Worm (Caenorhabditis elegans) whole organism, L1 larva: Measurements from ENCODE around the gene him-4.

ENCODE experiments used
- C34B4.2 ChIP-seq: sonication (generic microtip); optimal IDR thresholded peaks from 2 replicates; lab custom pipeline; 2017; ENCODE audit warnings: mild to moderate bottlenecking, missing genetic modification characterization, missing compliant biosample characterization
- blmp-1 ChIP-seq: fragments of 150-350 bp; optimal IDR thresholded peaks from 2 replicates; lab custom pipeline; 2014; ENCODE audit warnings: missing biosample characterization, missing genetic modification characterization
- ceh-63 ChIP-seq: fragments of 200-800 bp; sonication (Bioruptor generic); optimal IDR thresholded peaks from 2 replicates; lab custom pipeline; 2018; ENCODE audit warnings: mild to moderate bottlenecking, missing genetic modification characterization, missing compliant biosample characterization
- ceh-82 ChIP-seq, 3 experiments: fragments of 150-350 bp in 1 of 3; sonication (generic microtip) in 2 of 3; optimal IDR thresholded peaks; 2 replicates each; lab custom pipeline; 2014 to 2017; ENCODE audit warnings: missing biosample characterization in 3 of 3, missing genetic modification characterization in 3 of 3
- ceh-88 ChIP-seq: fragments of 200-800 bp; sonication (Bioruptor generic); IDR thresholded peaks from 2 replicates; pipeline ENCODE4 v1.3.6; 2022; ENCODE audit warnings: missing genetic modification characterization, missing compliant biosample characterization
- egl-13 ChIP-seq: sonication (generic microtip); optimal IDR thresholded peaks from 2 replicates; lab custom pipeline; 2016; ENCODE audit warnings: missing genotype, missing genetic modification reagents, missing genetic modification characterization, missing compliant biosample characterization
- fkh-10 ChIP-seq: sonication (generic microtip); optimal IDR thresholded peaks from 2 replicates; lab custom pipeline; 2017; ENCODE audit warnings: missing biosample characterization, missing genetic modification reagents, missing genetic modification characterization
- fos-1 ChIP-seq: fragments of 150-350 bp; optimal IDR thresholded peaks from 2 replicates; lab custom pipeline; 2014; ENCODE audit warnings: missing biosample characterization, missing genetic modification characterization
- irx-1 ChIP-seq: sonication (generic microtip); optimal IDR thresholded peaks from 2 replicates; lab custom pipeline; 2016; ENCODE audit warnings: missing genetic modification characterization, missing compliant biosample characterization
- lin-14 ChIP-seq: fragments of 200-800 bp; sonication (Bioruptor generic); optimal IDR thresholded peaks from 2 replicates; lab custom pipeline; 2018; ENCODE audit warnings: mild to moderate bottlenecking, missing genetic modification characterization, moderate library complexity, missing compliant biosample characterization
- lin-15B ChIP-seq: fragments of 150-350 bp; sonication (generic microtip); optimal IDR thresholded peaks from 3 replicates; lab custom pipeline; 2014; ENCODE audit warnings: missing biosample characterization, missing genetic modification characterization
- lsy-2 ChIP-seq, 2 experiments: fragments of 150-350 bp; optimal IDR thresholded peaks; 2 replicates each; lab custom pipeline; 2014; ENCODE audit warnings: missing biosample characterization in 2 of 2, missing genetic modification characterization in 2 of 2
- mdl-1 ChIP-seq, 2 experiments: fragments of 150-350 bp; optimal IDR thresholded peaks; 2 replicates each; lab custom pipeline; 2014 to 2017; ENCODE audit warnings: missing biosample characterization in 2 of 2, missing genetic modification characterization in 2 of 2, inconsistent platforms in 1 of 2
- nhr-11 ChIP-seq: fragments of 150-350 bp; optimal IDR thresholded peaks from 2 replicates; lab custom pipeline; 2014; ENCODE audit warnings: missing biosample characterization, missing genetic modification characterization
- nhr-19 ChIP-seq: fragments of 200-800 bp; sonication (Bioruptor generic); conservative IDR thresholded peaks from 2 replicates; pipeline ENCODE4 v1.3.6; 2022; ENCODE audit warnings: missing genetic modification characterization, missing compliant biosample characterization
- nhr-47 ChIP-seq: sonication (generic microtip); optimal IDR thresholded peaks from 2 replicates; lab custom pipeline; 2016; ENCODE audit warnings: mild to moderate bottlenecking, missing genetic modification characterization, moderate library complexity, missing compliant biosample characterization
- nhr-71 ChIP-seq: sonication (generic microtip); optimal IDR thresholded peaks from 2 replicates; lab custom pipeline; 2016; ENCODE audit warnings: mild to moderate bottlenecking, missing genetic modification characterization, moderate library complexity, missing compliant biosample characterization
- nhr-85 ChIP-seq: sonication (generic microtip); peaks from one replicate; lab custom pipeline; 2016; ENCODE audit warnings: missing genetic modification characterization, inconsistent platforms, missing compliant biosample characterization
- rnt-1 ChIP-seq: sonication (generic microtip); optimal IDR thresholded peaks from 2 replicates; lab custom pipeline; 2016; ENCODE audit warnings: mild to moderate bottlenecking, missing genetic modification characterization, moderate library complexity, missing compliant biosample characterization
- sptf-1 ChIP-seq: fragments of 150-350 bp; optimal IDR thresholded peaks from 2 replicates; lab custom pipeline; 2014; ENCODE audit warnings: missing biosample characterization, missing genetic modification characterization
- sup-37 ChIP-seq: fragments of 200-800 bp; sonication (Bioruptor generic); optimal IDR thresholded peaks from 2 replicates; lab custom pipeline; 2018; ENCODE audit warnings: mild to moderate bottlenecking, missing genetic modification characterization, missing compliant biosample characterization
- unc-62 ChIP-seq: fragments of 150-350 bp; optimal IDR thresholded peaks from 2 replicates; lab custom pipeline; 2014; ENCODE audit warnings: missing biosample characterization, missing genetic modification reagents, missing genetic modification characterization
- vab-15 ChIP-seq: sonication (generic microtip); optimal IDR thresholded peaks from 2 replicates; lab custom pipeline; 2017; ENCODE audit warnings: missing genotype, mild to moderate bottlenecking, missing genetic modification characterization, missing compliant biosample characterization
- xbp-1 ChIP-seq: sonication (generic microtip); optimal IDR thresholded peaks from 2 replicates; lab custom pipeline; 2016; ENCODE audit warnings: missing genetic modification characterization, missing compliant biosample characterization
- ztf-4 ChIP-seq: fragments of 150-350 bp; optimal IDR thresholded peaks from 2 replicates; lab custom pipeline; 2014; ENCODE audit warnings: missing biosample characterization, missing genetic modification characterization

Gene him-4

DNA sequence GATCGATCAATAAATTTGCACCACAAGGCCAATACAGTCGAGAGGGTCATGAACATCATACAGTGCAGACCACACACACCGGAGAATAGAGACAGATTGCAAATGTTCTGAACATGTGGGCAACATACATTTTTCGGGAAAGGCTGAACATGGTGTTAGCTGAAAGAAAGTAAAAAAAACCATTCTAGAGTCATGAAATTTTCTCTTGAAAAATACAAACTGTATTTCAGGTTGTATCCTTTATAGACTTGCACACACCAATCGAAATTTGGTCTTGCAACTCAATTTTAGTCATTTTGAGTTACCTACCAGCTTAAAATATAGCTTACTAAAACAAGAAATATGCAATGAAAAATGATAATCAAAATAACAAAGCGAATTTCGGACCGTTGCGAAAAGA is 78.7 kb downstream of the him-4 start:
- TF ChIP-seq mdl-1 (tag; optimal IDR thresholded peaks at IDR 0.05; lab: Kevin White, UChicago): no peak
- no peak for TF ChIP-seq ceh-82 (tag; optimal IDR thresholded peaks at IDR 0.05; lab: Kevin White, UChicago)
- TF ChIP-seq lin-15B (tag; lab: Kevin White, UChicago): no peak
- TF ChIP-seq C34B4.2: no peak
- TF ChIP-seq sptf-1 (tag; lab: Kevin White, UChicago): no peak

DNA sequence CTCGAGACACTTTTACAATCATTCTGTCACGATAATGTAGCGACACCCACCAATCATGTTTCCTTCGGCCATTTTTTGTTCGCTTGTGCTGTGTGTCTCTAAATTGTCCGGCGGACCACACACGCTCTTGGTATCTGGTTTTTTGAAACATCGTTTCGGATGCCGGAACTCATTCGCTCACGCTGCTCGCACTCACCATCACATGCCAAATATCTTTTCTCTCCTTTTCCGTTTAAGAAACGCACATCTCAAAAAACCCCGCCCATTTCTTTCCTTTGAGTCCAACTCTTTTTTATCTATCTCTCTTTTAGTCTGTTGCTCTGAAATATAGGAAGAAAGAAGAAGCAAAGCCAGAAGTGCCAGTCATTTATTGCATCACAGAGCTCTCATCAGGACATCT is 81.2 kb downstream of the him-4 start, which contains the start of gene F36G3.3:
Gene F36G3.3 (plus strand): TSS at position 306 of the 400 bp plus-strand sequence.
- TF ChIP-seq lsy-2 (tag; optimal IDR thresholded peaks at IDR 0.05; lab: Kevin White, UChicago): peak in 1 of 2 experiments; percentile 12
- no peak for TF ChIP-seq nhr-85 (tag; lab: Kevin White, UChicago)
- TF ChIP-seq fkh-10: peak; percentile 49
- TF ChIP-seq ztf-4: no peak
- TF ChIP-seq nhr-11 (tag; lab: Kevin White, UChicago): no peak
- no peak for TF ChIP-seq xbp-1 (tag; lab: Kevin White, UChicago)
- no peak for TF ChIP-seq vab-15 (tag; lab: Kevin White, UChicago)
- TF ChIP-seq fos-1 (tag; lab: Kevin White, UChicago): no peak
- no peak for TF ChIP-seq nhr-19 (GFP tag; lab: Robert Waterston, UW)
- TF ChIP-seq rnt-1 (tag; lab: Kevin White, UChicago): no peak
- TF ChIP-seq blmp-1 (tag; lab: Kevin White, UChicago): no peak
- no peak for TF ChIP-seq unc-62 (GFP tag; lab: Kevin White, UChicago)
- TF ChIP-seq lin-14 (GFP tag; lab: Kevin White, UChicago): peak; percentile 83
- no peak for TF ChIP-seq nhr-47 (tag; lab: Kevin White, UChicago)
- TF ChIP-seq ceh-63 (GFP tag; lab: Kevin White, UChicago): no peak
- peak; percentile 18 for TF ChIP-seq nhr-71 (tag; lab: Kevin White, UChicago)
- TF ChIP-seq ceh-82 (tag; optimal IDR thresholded peaks at IDR 0.05; lab: Kevin White, UChicago): peak in 1 of 3 experiments; percentile 27
- peak; percentile 0 for TF ChIP-seq egl-13 (tag; lab: Kevin White, UChicago)
- no peak for TF ChIP-seq irx-1
- no peak for TF ChIP-seq ceh-88 (GFP tag; lab: Robert Waterston, UW)
- no peak for TF ChIP-seq sup-37
